Worm (Caenorhabditis elegans): ENCODE results near the gene tag-89.
A peak's percentile ranks its signal among the peaks of the same experiment; 100 is the strongest.

Gene tag-89

DNA sequence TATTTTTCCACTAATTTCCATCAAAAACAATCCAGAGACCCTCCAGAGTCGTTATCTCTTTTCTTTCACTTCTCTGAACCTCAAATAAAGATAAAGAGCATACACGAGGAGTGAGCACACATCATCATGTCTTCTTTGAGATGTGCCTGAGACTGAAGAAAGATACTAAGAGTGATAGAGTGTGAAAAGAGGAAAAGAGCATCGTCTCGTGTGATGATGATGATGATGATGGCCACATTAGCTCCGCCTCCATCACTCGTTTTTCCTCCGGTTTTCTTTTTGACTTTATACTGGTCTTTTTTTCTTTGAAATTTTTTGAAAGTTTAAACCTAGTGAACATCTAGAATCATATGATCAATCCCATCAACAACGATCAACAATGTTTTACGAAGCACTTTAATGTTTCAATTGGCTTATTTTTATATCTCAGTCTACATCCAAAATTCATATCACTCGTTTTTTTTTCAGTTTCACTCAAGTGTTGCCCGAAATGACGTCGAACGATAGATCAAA is 40.3 kb upstream of the tag-89 start, which contains the start of gene T01G1.2:
TSS of gene T01G1.2 (plus strand) at position 463 of the 513 bp plus-strand sequence.
- TF ChIP-seq nhr-28 (tag; optimal IDR thresholded peaks at IDR 0.05): no peak
- TF ChIP-seq skn-1 (tag; optimal IDR thresholded peaks at IDR 0.05): peak; percentile 29
- TF ChIP-seq egl-27 (tag; optimal IDR thresholded peaks at IDR 0.05): no peak
- no peak for TF ChIP-seq nhr-43 (tag; optimal IDR thresholded peaks at IDR 0.05; ENCODE audit: poor library complexity, severe bottlenecking)
- no peak for TF ChIP-seq nhr-77 (tag; optimal IDR thresholded peaks at IDR 0.05)
- TF ChIP-seq R02D3.7 (tag; optimal IDR thresholded peaks at IDR 0.05): no peak
- TF ChIP-seq nfya-1 (tag; optimal IDR thresholded peaks at IDR 0.05; ENCODE audit: insufficient read depth): peak; percentile 59
- peak; percentile 15 for TF ChIP-seq hmg-11 (tag; optimal IDR thresholded peaks at IDR 0.05)
- TF ChIP-seq fkh-10 (GFP tag; optimal IDR thresholded peaks at IDR 0.05): no peak
- TF ChIP-seq elt-1 (tag; optimal IDR thresholded peaks at IDR 0.05): peak; percentile 56
- TF ChIP-seq unc-39 (tag; optimal IDR thresholded peaks at IDR 0.05): no peak
- TF ChIP-seq snpc-4 (tag; optimal IDR thresholded peaks at IDR 0.05): no peak
- TF ChIP-seq nhr-12 (tag; optimal IDR thresholded peaks at IDR 0.05): no peak
- TF ChIP-seq lin-15B (tag; optimal IDR thresholded peaks at IDR 0.05): no peak
- TF ChIP-seq lin-39 (tag; optimal IDR thresholded peaks at IDR 0.05): peak; percentile 87
- TF ChIP-seq pha-4 (tag; optimal IDR thresholded peaks at IDR 0.05): no peak
- TF ChIP-seq aly-2 (tag; optimal IDR thresholded peaks at IDR 0.05): no peak
- peak; percentile 62 for TF ChIP-seq egl-5 (tag; optimal IDR thresholded peaks at IDR 0.05)
- TF ChIP-seq nhr-25 (tag; optimal IDR thresholded peaks at IDR 0.05): no peak
- no peak for TF ChIP-seq mdl-1 (tag; optimal IDR thresholded peaks at IDR 0.05)

DNA sequence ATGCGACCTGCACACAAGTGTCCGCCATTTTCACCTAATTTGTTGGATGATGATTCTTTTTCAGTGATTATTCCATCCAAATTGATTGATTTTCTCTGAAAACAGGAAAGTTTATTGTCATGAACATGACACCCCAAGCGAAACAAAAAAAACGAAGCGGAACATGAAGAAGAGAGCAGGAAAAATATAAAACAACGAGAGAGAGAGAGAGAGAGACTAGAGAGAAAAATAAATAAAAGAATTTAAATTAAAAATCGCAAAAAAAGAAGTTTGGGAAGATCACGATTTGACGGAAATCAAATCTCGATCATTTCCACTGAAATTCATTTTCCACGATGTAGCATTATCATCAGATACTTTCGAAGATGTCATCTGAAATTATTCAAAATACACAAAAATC is 34.6 kb upstream of the tag-89 start, which contains the start of gene klp-12:
TSS of gene klp-12 (minus strand) at position 101 of the 400 bp plus-strand sequence.
- TF ChIP-seq aly-2 (tag; optimal IDR thresholded peaks at IDR 0.05) (no peak), elt-2 (tag; optimal IDR thresholded peaks at IDR 0.05) (no peak), ceh-28 (tag; optimal IDR thresholded peaks at IDR 0.05) (no peak)

DNA sequence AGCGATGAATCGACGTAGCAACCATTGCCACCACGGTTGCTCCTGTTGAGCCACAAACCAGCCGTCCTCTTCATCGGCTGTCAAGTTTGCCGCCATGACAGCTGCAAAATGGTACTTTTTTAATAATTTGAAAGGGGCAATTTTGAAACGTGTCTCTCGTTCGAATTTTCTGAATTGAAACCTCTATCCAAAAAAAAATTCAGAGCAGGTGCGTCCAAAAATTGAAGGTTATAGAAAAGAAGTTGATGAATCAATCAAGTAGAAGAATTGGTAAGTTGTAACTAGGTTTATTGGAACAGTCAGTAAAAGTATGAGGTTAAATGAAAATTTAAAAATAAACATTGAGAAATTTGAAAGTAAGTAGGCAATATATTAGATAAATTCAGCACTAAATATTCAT is 32.9 kb upstream of the tag-89 start, which contains the start of gene T01G1.4:
TSS of gene T01G1.4 (minus strand) at position 101 of the 400 bp plus-strand sequence.
- TF ChIP-seq ceh-28 (tag; optimal IDR thresholded peaks at IDR 0.05): no peak
- TF ChIP-seq jun-1 (tag; optimal IDR thresholded peaks at IDR 0.05): no peak

- TF ChIP-seq elt-2 (tag; optimal IDR thresholded peaks at IDR 0.05) (peak; percentile 12), ceh-28 (tag; optimal IDR thresholded peaks at IDR 0.05) (peak; percentile 17), egl-5 (tag; optimal IDR thresholded peaks at IDR 0.05) (no peak), nfya-1 (tag; optimal IDR thresholded peaks at IDR 0.05; ENCODE audit: insufficient read depth) (peak; percentile 32), pqm-1 (tag; optimal IDR thresholded peaks at IDR 0.05) (peak; percentile 1), nhr-76 (tag; optimal IDR thresholded peaks at IDR 0.05) (peak; percentile 84), elt-1 (tag; optimal IDR thresholded peaks at IDR 0.05) (no peak), unc-39 (tag; optimal IDR thresholded peaks at IDR 0.05) (no peak), ceh-82 (tag; optimal IDR thresholded peaks at IDR 0.05) (no peak), pha-4 (tag; optimal IDR thresholded peaks at IDR 0.05) (peak; percentile 60), unc-62 (GFP tag; optimal IDR thresholded peaks at IDR 0.05) (no peak), hmg-11 (tag; optimal IDR thresholded peaks at IDR 0.05) (peak; percentile 16), R02D3.7 (tag; optimal IDR thresholded peaks at IDR 0.05) (no peak), zag-1 (tag; optimal IDR thresholded peaks at IDR 0.05) (no peak), fkh-10 (GFP tag; optimal IDR thresholded peaks at IDR 0.05) (no peak), sea-2 (GFP tag; optimal IDR thresholded peaks at IDR 0.05) (no peak), nhr-25 (tag; optimal IDR thresholded peaks at IDR 0.05) (peak; percentile 12), eor-1 (tag; optimal IDR thresholded peaks at IDR 0.05) (no peak)
Measured at ce11 chrIV:11363806-11364562, 30.4 kb upstream of the tag-89 start.

ce11 chrIV:11371645-11372044 is 22.7 kb upstream of the tag-89 start, which contains the start of gene sec-31:
sec-31 (minus strand) TSS chrIV:11371792.
- TF ChIP-seq nhr-23 (tag; optimal IDR thresholded peaks at IDR 0.05) (peak; percentile 6), elt-1 (tag; optimal IDR thresholded peaks at IDR 0.05) (no peak), lin-15B (tag; optimal IDR thresholded peaks at IDR 0.05) (peak; percentile 46), lsy-12 (tag; optimal IDR thresholded peaks at IDR 0.05) (no peak), nhr-25 (tag; optimal IDR thresholded peaks at IDR 0.05) (peak; percentile 37), ceh-28 (tag; optimal IDR thresholded peaks at IDR 0.05) (no peak)

All from whole organism, L3 larva.